Worm (Caenorhabditis elegans) whole organism, early embryonic: ENCODE results near the gene K09H11.4.

ENCODE experiments used
- aly-1 ChIP-seq: sonication (generic microtip); optimal IDR thresholded peaks from 2 replicates; lab custom pipeline; 2016; ENCODE audit warnings: missing genetic modification characterization, missing compliant biosample characterization
- ama-1 ChIP-seq: fragments of 150-350 bp; optimal IDR thresholded peaks from 2 replicates; lab custom pipeline; 2014
- ceh-36 ChIP-seq: sonication (generic microtip); optimal IDR thresholded peaks from 2 replicates; lab custom pipeline; 2016; ENCODE audit warnings: missing genetic modification characterization, inconsistent platforms, missing compliant biosample characterization
- flt-1 ChIP-seq: fragments of 200-800 bp; sonication (Bioruptor generic); IDR thresholded peaks from 2 replicates; pipeline ENCODE4 v1.3.6; 2022; ENCODE audit warnings: missing genetic modification characterization, missing compliant biosample characterization
- pes-1 ChIP-seq: fragments of 200-800 bp; sonication (Bioruptor generic); IDR thresholded peaks from 2 replicates; pipeline ENCODE4 v1.3.6; 2022; ENCODE audit warnings: missing genetic modification reagents, missing genetic modification characterization, missing compliant biosample characterization
- scrt-1 ChIP-seq: fragments of 200-800 bp; sonication (Bioruptor generic); IDR thresholded peaks from 2 replicates; pipeline ENCODE4 v1.3.6; 2022; ENCODE audit warnings: missing genetic modification characterization, missing compliant biosample characterization
- sea-1 ChIP-seq: fragments of 200-800 bp; sonication (Bioruptor generic); conservative IDR thresholded peaks from 2 replicates; pipeline ENCODE4 v1.3.6; 2022; ENCODE audit warnings: missing genetic modification characterization, missing compliant biosample characterization
- tbx-37 ChIP-seq: fragments of 200-800 bp; sonication (Bioruptor generic); conservative IDR thresholded peaks from 2 replicates; pipeline ENCODE4 v1.3.6; 2022; ENCODE audit warnings: missing genetic modification reagents, missing genetic modification characterization, missing compliant biosample characterization

DNA sequence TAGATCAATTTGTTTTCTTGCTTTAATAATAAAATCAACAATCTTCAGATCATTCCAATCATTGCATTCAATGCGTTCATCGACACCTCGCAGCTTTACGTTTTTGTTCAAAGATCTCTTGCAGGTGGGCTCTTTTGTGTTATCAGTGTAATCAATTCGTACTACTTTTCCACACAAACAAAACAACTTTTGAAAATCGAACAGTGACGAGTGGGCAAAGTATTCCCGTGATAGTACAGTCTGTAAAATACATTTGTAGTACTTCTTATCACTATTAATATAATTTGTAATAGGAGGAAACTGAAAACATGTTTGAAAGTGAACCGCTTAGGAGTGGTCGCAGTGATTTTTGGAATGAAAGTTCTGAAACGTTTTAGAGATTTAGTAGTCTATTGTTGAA is 38.7 kb upstream of the K09H11.4 start, which contains the start of gene pgph-2:
- no peak for TF ChIP-seq flt-1 (GFP tag; lab: Robert Waterston, UW)
- TF ChIP-seq ama-1, result no peak
- TF ChIP-seq ceh-36 (tag; lab: Kevin White, UChicago), result no peak
- TF ChIP-seq aly-1, result no peak
- TF ChIP-seq scrt-1, result no peak
- TF ChIP-seq pes-1 (GFP tag; lab: Robert Waterston, UW), result no peak
- no peak for TF ChIP-seq sea-1
- no peak for TF ChIP-seq tbx-37 (GFP tag; lab: Robert Waterston, UW)
